Worm (Caenorhabditis elegans): Measurements from ENCODE around the gene C01G12.13.

The C01G12.13 gene

DNA sequence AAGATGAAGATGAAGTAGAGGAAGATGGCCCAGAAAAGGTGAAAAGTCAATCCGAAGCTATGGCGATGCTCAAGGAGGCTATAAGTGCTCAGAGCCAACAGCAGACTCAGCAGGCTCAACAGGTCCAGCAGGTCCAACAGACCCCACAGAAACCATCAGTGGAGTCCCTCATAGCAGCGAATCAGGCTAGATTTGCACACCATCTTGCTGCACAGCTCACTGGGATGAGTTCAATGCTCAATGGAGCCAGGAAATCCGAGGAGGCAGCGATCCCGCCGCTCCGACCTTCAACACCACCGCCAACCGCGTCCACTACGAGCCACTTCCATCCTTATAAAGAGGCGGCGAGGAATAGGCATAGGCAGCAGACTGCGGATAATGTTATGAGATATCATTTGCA lies 1.7 kb upstream of the C01G12.13 start:
- no peak for TF ChIP-seq lin-26 (GFP tag; IDR thresholded peaks at IDR 0.05)
- TF ChIP-seq bed-1 (GFP tag; IDR thresholded peaks at IDR 0.05) = no peak
- TF ChIP-seq nfyb-1 (GFP tag; IDR thresholded peaks at IDR 0.05) = 0 out of 2 replicates have a peak, but pooled peaks have one; percentile 14
- TF ChIP-seq pha-4 (tag; optimal IDR thresholded peaks at IDR 0.05) = no peak
- peak; percentile 79 for TF ChIP-seq zfh-2 (GFP tag; conservative IDR thresholded peaks at IDR 0.05)

DNA sequence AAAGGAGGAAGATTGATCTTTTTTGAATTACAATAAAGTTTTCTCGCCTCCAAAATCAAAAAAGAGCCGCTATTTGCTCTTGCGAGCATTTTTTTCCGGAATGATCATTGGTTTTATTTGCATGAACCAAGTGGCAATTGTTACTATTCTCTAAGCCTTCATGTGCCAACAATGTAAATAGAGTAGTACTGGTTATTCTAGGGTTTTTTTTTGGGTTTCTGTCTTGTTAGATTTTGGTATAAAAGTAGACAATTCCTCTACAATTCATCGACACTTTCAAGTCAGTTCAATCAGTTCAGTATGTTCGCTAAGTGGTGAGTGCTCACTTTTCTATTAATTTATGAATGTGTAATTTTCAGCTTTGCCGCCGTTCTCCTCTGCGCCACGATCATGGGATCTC lies 1.5 kb downstream of the C01G12.13 start, which contains the start of gene nspb-7:
nspb-7 (plus strand) TSS at position 301 of the 400 bp plus-strand sequence.
- no peak for TF ChIP-seq tlf-1 (GFP tag; optimal IDR thresholded peaks at IDR 0.05)
- no peak for TF ChIP-seq ztf-18 (tag; optimal IDR thresholded peaks at IDR 0.05)
- no peak for TF ChIP-seq ZK185.1 (tag; optimal IDR thresholded peaks at IDR 0.05; ENCODE audit: poor library complexity, severe bottlenecking)
- no peak for TF ChIP-seq nhr-27 (tag; optimal IDR thresholded peaks at IDR 0.05)
- TF ChIP-seq mes-4 (tag; optimal IDR thresholded peaks at IDR 0.05) = no peak
- TF ChIP-seq T26A5.8 (tag; optimal IDR thresholded peaks at IDR 0.05) = no peak
- no peak for TF ChIP-seq T07F8.4 (tag; optimal IDR thresholded peaks at IDR 0.05)

DNA sequence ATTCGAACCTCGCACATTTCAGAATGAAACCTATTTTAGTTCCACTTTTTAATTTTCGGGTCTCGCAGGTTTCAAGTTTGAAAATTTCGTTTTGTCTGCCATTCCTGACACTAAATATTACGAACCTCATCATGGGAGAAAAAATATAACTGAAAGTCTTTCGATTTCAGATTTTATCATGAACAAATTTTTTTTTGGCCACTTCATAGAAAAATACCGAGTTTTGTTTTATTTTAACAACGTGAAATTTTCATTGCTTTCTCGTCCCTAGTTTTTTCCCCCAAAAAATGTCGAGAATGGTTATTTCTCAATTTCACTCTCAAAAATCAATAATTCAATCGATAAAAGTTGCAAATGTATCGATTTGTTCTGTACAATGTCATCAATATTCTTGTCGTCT lies 2.2 kb downstream of the C01G12.13 start, which contains the start of gene C01G12.9:
C01G12.9 (plus strand) TSS at position 301 of the 400 bp plus-strand sequence.
- no peak for TF ChIP-seq athp-1 (tag; optimal IDR thresholded peaks at IDR 0.05)
- no peak for TF ChIP-seq let-607 (tag; optimal IDR thresholded peaks at IDR 0.05)
- no peak for TF ChIP-seq ztf-18 (tag; optimal IDR thresholded peaks at IDR 0.05)
- TF ChIP-seq unc-62 (GFP tag; optimal IDR thresholded peaks at IDR 0.05) = no peak
- TF ChIP-seq lsl-1 (GFP tag; optimal IDR thresholded peaks at IDR 0.05) = no peak
- no peak for TF ChIP-seq ceh-100 (GFP tag; IDR thresholded peaks at IDR 0.05)
- TF ChIP-seq snpc-3.4 (tag; optimal IDR thresholded peaks at IDR 0.05) = no peak
- no peak for TF ChIP-seq egl-18 (GFP tag; IDR thresholded peaks at IDR 0.05)

DNA sequence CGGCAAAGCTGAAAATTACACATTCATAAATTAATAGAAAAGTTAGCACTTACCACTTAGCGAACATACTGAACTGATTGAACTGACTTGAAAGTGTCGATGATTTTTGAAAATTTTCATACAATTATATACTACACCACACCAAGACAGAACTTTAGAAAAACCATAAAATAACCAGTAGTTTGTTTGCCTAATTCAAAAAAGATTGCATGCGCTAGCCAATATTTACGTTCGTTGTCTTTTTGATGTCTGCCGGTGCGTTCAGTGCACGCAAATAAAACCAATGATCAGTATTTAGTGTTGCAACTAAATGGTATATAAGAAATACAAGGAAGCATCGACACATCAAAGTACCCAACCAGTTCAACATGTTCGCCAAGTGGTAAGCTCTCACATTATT lies 4.0 kb downstream of the C01G12.13 start, which contains the start of the genes nspb-8 and nspb-9:
nspb-8 (minus strand) TSS at position 101 of the 400 bp plus-strand sequence.
nspb-9 (plus strand) TSS at position 311 of the 400 bp plus-strand sequence.
- no peak for TF ChIP-seq ztf-25 (GFP tag; IDR thresholded peaks at IDR 0.05)
- no peak for TF ChIP-seq mel-28 (tag; optimal IDR thresholded peaks at IDR 0.05; ENCODE audit: borderline replicate concordance)
- TF ChIP-seq C06A6.2 (GFP tag; conservative IDR thresholded peaks at IDR 0.05) = no peak
- TF ChIP-seq madf-6 (GFP tag; IDR thresholded peaks at IDR 0.05) = no peak
- TF ChIP-seq unc-130 (GFP tag; optimal IDR thresholded peaks at IDR 0.05) = no peak
- TF ChIP-seq sptf-2 (GFP tag; optimal IDR thresholded peaks at IDR 0.05) = no peak
- no peak for TF ChIP-seq nhr-80 (tag; optimal IDR thresholded peaks at IDR 0.05)

DNA sequence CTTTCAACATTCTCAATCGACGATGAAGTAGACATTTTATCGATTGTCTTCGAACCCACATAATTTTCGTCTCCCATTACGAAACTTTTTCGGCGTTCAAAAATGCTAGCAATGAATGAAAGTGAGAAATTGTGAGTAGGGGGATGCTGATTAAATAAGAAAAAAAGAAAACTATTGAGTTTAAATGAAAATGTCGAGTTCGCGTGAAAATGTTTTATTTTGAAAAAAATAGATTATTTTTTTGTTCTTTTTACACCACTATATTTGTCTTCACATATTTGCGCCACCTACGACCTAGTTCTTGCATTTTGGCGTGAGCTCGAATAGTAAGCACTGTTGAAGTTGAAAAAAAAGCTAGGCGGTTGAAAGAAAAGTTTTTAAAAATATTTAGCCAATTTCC lies 5.7 kb downstream of the C01G12.13 start, which contains the start of gene C01G12.3:
C01G12.3 (minus strand) TSS at position 101 of the 400 bp plus-strand sequence.
- TF ChIP-seq madf-6 (GFP tag; IDR thresholded peaks at IDR 0.05) = no peak
- TF ChIP-seq ekl-4 (GFP tag; IDR thresholded peaks at IDR 0.05) = no peak
- TF ChIP-seq somi-1 (GFP tag; optimal IDR thresholded peaks at IDR 0.05) = no peak
- no peak for TF ChIP-seq ceh-58 (GFP tag; IDR thresholded peaks at IDR 0.05)
- TF ChIP-seq ztf-3 (GFP tag; optimal IDR thresholded peaks at IDR 0.05) = no peak
- TF ChIP-seq lin-54 (GFP tag; optimal IDR thresholded peaks at IDR 0.05) = no peak
- TF ChIP-seq lsl-1 (GFP tag; optimal IDR thresholded peaks at IDR 0.05) = no peak
- no peak for TF ChIP-seq madf-3 (GFP tag; IDR thresholded peaks at IDR 0.05)
- TF ChIP-seq ceh-27 (GFP tag; optimal IDR thresholded peaks at IDR 0.05) = no peak
- TF ChIP-seq nfyb-1 (GFP tag; IDR thresholded peaks at IDR 0.05) = no peak
- no peak for TF ChIP-seq ama-1 (optimal IDR thresholded peaks at IDR 0.05)
- TF ChIP-seq ama-1 (GFP tag; optimal IDR thresholded peaks at IDR 0.05) = no peak
- no peak for TF ChIP-seq lsy-27 (tag; optimal IDR thresholded peaks at IDR 0.05; ENCODE audit: borderline replicate concordance, insufficient read depth)
- TF ChIP-seq mcd-1 (GFP tag; IDR thresholded peaks at IDR 0.05) = no peak
- no peak for TF ChIP-seq nhr-120 (GFP tag; IDR thresholded peaks at IDR 0.05)
- no peak for TF ChIP-seq dox-1 (GFP tag; IDR thresholded peaks at IDR 0.05)
- TF ChIP-seq mes-4 (tag; optimal IDR thresholded peaks at IDR 0.05) = no peak
- TF ChIP-seq bed-2 (GFP tag; IDR thresholded peaks at IDR 0.05) = no peak
- TF ChIP-seq madf-10 (tag; optimal IDR thresholded peaks at IDR 0.05) = no peak
